Fruit fly (Drosophila melanogaster) whole organism, embryonic: ENCODE measurements around the gene CG43680.

Experiments
- Antp ChIP-seq: fragments of 200-800 bp; sonication (Bioruptor generic); optimal IDR thresholded peaks from 3 replicates; lab custom pipeline; 2016; ENCODE audit warnings: missing biosample characterization, missing genetic modification characterization
- Atf6 ChIP-seq: fragments of 200-800 bp; sonication (Bioruptor generic); IDR thresholded peaks from 2 replicates; pipeline ENCODE4 v1.3.6; 2022; ENCODE audit warnings: missing biosample characterization, missing genetic modification characterization
- B-H2 ChIP-seq: fragments of 200-800 bp; sonication (Bioruptor generic); optimal IDR thresholded peaks from 2 replicates; lab custom pipeline; 2018; ENCODE audit warnings: missing biosample characterization, mild to moderate bottlenecking, missing genetic modification characterization
- CG11560 ChIP-seq: fragments of 200-800 bp; sonication (Bioruptor generic); IDR thresholded peaks from 3 replicates; pipeline ENCODE4 v1.3.6; 2022; ENCODE audit warnings: missing biosample characterization, missing genetic modification characterization
- CG13296 ChIP-seq: fragments of 200-800 bp; sonication (Bioruptor generic); optimal IDR thresholded peaks from 3 replicates; lab custom pipeline; 2018; ENCODE audit warnings: missing biosample characterization, mild to moderate bottlenecking, missing genetic modification characterization
- CG13775 ChIP-seq: fragments of 200-800 bp; sonication (Bioruptor generic); optimal IDR thresholded peaks from 3 replicates; lab custom pipeline; 2017; ENCODE audit warnings: missing biosample characterization, mild to moderate bottlenecking, missing genetic modification characterization
- CG15011 ChIP-seq: fragments of 200-800 bp; sonication (Bioruptor generic); optimal IDR thresholded peaks from 3 replicates; lab custom pipeline; 2018; ENCODE audit warnings: missing biosample characterization, mild to moderate bottlenecking, missing genetic modification characterization
- CG16779 ChIP-seq: fragments of 200-800 bp; sonication (Bioruptor generic); IDR thresholded peaks from 2 replicates; pipeline ENCODE4 v1.3.6; 2022; ENCODE audit warnings: missing biosample characterization, missing genetic modification characterization
- CG17361 ChIP-seq: fragments of 200-800 bp; sonication (Bioruptor generic); IDR thresholded peaks from 3 replicates; pipeline ENCODE4 v1.3.6; 2022; ENCODE audit warnings: missing biosample characterization, missing genetic modification characterization
- CG17802 ChIP-seq: fragments of 200-800 bp; sonication (Bioruptor generic); optimal IDR thresholded peaks from 2 replicates; lab custom pipeline; 2018; ENCODE audit warnings: missing biosample characterization, mild to moderate bottlenecking, missing genetic modification characterization, moderate library complexity
- CG1792 ChIP-seq: fragments of 200-800 bp; sonication (Bioruptor generic); optimal IDR thresholded peaks from 2 replicates; lab custom pipeline; 2016; ENCODE audit warnings: missing biosample characterization, missing genetic modification characterization
- CG18476 ChIP-seq: fragments of 200-800 bp; sonication (Bioruptor generic); optimal IDR thresholded peaks from 2 replicates; lab custom pipeline; 2016; ENCODE audit warnings: missing biosample characterization, mild to moderate bottlenecking, missing genetic modification characterization
- CG2129 ChIP-seq: fragments of 200-800 bp; sonication (Bioruptor generic); IDR thresholded peaks from 2 replicates; pipeline ENCODE4 v1.3.6; 2022; ENCODE audit warnings: missing biosample characterization, missing genetic modification characterization; ENCODE audit not compliant: partially characterized antibody
- CG2202 ChIP-seq: fragments of 200-800 bp; sonication (Bioruptor generic); optimal IDR thresholded peaks from 2 replicates; lab custom pipeline; 2018; ENCODE audit warnings: missing biosample characterization, mild to moderate bottlenecking, missing genetic modification characterization
- CG30431 ChIP-seq: fragments of 200-800 bp; sonication (Bioruptor generic); optimal IDR thresholded peaks from 2 replicates; lab custom pipeline; 2017; ENCODE audit warnings: missing biosample characterization, missing genetic modification characterization
- CG31224 ChIP-seq: fragments of 200-800 bp; sonication (Bioruptor generic); IDR thresholded peaks from 2 replicates; pipeline ENCODE4 v1.3.6; 2022; ENCODE audit warnings: missing biosample characterization, missing genetic modification characterization
- CG31365 ChIP-seq: fragments of 200-800 bp; sonication (Bioruptor generic); optimal IDR thresholded peaks from 2 replicates; lab custom pipeline; 2018; ENCODE audit warnings: missing biosample characterization, mild to moderate bottlenecking, missing genetic modification characterization
- CG4707 ChIP-seq: fragments of 200-800 bp; sonication (Bioruptor generic); optimal IDR thresholded peaks from 2 replicates; lab custom pipeline; 2018; ENCODE audit warnings: missing biosample characterization, mild to moderate bottlenecking, missing genetic modification characterization, moderate library complexity
- CG6654 ChIP-seq: fragments of 200-800 bp; sonication (Bioruptor generic); optimal IDR thresholded peaks from 2 replicates; lab custom pipeline; 2017; ENCODE audit warnings: missing biosample characterization, mild to moderate bottlenecking, missing genetic modification characterization
- CG6683 ChIP-seq: fragments of 200-800 bp; sonication (Bioruptor generic); optimal IDR thresholded peaks from 2 replicates; lab custom pipeline; 2017; ENCODE audit warnings: missing biosample characterization, mild to moderate bottlenecking, missing genetic modification characterization, missing genetic modification reagents
- CG6689 ChIP-seq: fragments of 200-800 bp; sonication (Bioruptor generic); IDR thresholded peaks from 2 replicates; pipeline ENCODE4 v1.3.6; 2022; ENCODE audit warnings: missing biosample characterization, missing genetic modification characterization
- CG6854 ChIP-seq: fragments of 200-800 bp; sonication (Bioruptor generic); optimal IDR thresholded peaks from 3 replicates; lab custom pipeline; 2017; ENCODE audit warnings: missing biosample characterization, mild to moderate bottlenecking, missing genetic modification characterization
- CG9797 ChIP-seq: fragments of 200-800 bp; sonication (Bioruptor generic); optimal IDR thresholded peaks from 3 replicates; lab custom pipeline; 2018; ENCODE audit warnings: missing biosample characterization, mild to moderate bottlenecking, missing genetic modification characterization
- Fer2 ChIP-seq: fragments of 200-800 bp; sonication (Bioruptor generic); optimal IDR thresholded peaks from 2 replicates; lab custom pipeline; 2018; ENCODE audit warnings: missing biosample characterization, mild to moderate bottlenecking, missing genetic modification characterization, moderate library complexity
- HLH4C ChIP-seq: fragments of 200-800 bp; sonication (Bioruptor generic); IDR thresholded peaks from 3 replicates; pipeline ENCODE4 v1.3.6; 2022; ENCODE audit warnings: missing biosample characterization, missing genetic modification characterization; ENCODE audit not compliant: partially characterized antibody
- HLH54F ChIP-seq: fragments of 200-800 bp; sonication (Bioruptor generic); optimal IDR thresholded peaks from 3 replicates; lab custom pipeline; 2016; ENCODE audit warnings: missing biosample characterization, missing genetic modification characterization
- HLHmδ ChIP-seq: fragments of 200-800 bp; sonication (Bioruptor generic); optimal IDR thresholded peaks from 2 replicates; lab custom pipeline; 2018; ENCODE audit warnings: missing biosample characterization, mild to moderate bottlenecking, missing genetic modification characterization, moderate library complexity
- Hr3 ChIP-seq: fragments of 200-800 bp; sonication (Bioruptor generic); optimal IDR thresholded peaks from 3 replicates; lab custom pipeline; 2016; ENCODE audit warnings: missing biosample characterization, missing genetic modification characterization
- Hr51 ChIP-seq, 2 experiments: fragments of 200-800 bp; sonication (Bioruptor generic); optimal IDR thresholded peaks; 2 replicates in 1 of 2; 3 replicates in 1 of 2; lab custom pipeline; 2016 to 2018; ENCODE audit warnings: missing biosample characterization in 2 of 2, missing genetic modification characterization in 2 of 2, mild to moderate bottlenecking in 1 of 2, moderate library complexity in 1 of 2
- MBD-R2 ChIP-seq: fragments of 200-800 bp; sonication (Bioruptor generic); IDR thresholded peaks from 2 replicates; pipeline ENCODE4 v1.3.6; 2022; ENCODE audit warnings: missing biosample characterization, missing genetic modification characterization
- MESR4 ChIP-seq: fragments of 200-800 bp; sonication (Bioruptor generic); optimal IDR thresholded peaks from 2 replicates; lab custom pipeline; 2018; ENCODE audit warnings: missing biosample characterization, mild to moderate bottlenecking, missing genetic modification characterization, moderate library complexity
- NFAT ChIP-seq: fragments of 200-800 bp; sonication (Bioruptor generic); IDR thresholded peaks from 2 replicates; pipeline ENCODE4 v1.3.6; 2022; ENCODE audit warnings: missing biosample characterization, missing genetic modification characterization
- Poxn ChIP-seq: fragments of 200-800 bp; sonication (Bioruptor generic); IDR thresholded peaks from 2 replicates; pipeline ENCODE4 v1.3.6; 2022; ENCODE audit warnings: missing biosample characterization, missing genetic modification characterization
- az2 ChIP-seq: fragments of 200-800 bp; sonication (Bioruptor generic); optimal IDR thresholded peaks from 3 replicates; lab custom pipeline; 2016; ENCODE audit warnings: missing biosample characterization, missing genetic modification characterization
- cas ChIP-seq: fragments of 200-800 bp; sonication (Bioruptor generic); IDR thresholded peaks from 2 replicates; pipeline ENCODE4 v1.3.6; 2022; ENCODE audit warnings: missing biosample characterization, missing genetic modification characterization
- dan ChIP-seq: fragments of 200-800 bp; sonication (Bioruptor generic); IDR thresholded peaks from 2 replicates; pipeline ENCODE4 v1.3.6; 2022; ENCODE audit warnings: missing biosample characterization, missing genetic modification characterization
- gro ChIP-seq: fragments of 200-800 bp; sonication (Bioruptor generic); optimal IDR thresholded peaks from 2 replicates; lab custom pipeline; 2016; ENCODE audit warnings: missing biosample characterization, missing genetic modification characterization
- h ChIP-seq: fragments of >200 bp; optimal IDR thresholded peaks from 2 replicates; lab custom pipeline; 2017
- kay ChIP-seq: fragments of 200-800 bp; sonication (Bioruptor generic); optimal IDR thresholded peaks from 2 replicates; lab custom pipeline; 2016; ENCODE audit warnings: missing biosample characterization, missing genetic modification characterization
- kni ChIP-seq: fragments of 200-800 bp; sonication (Bioruptor generic); optimal IDR thresholded peaks from 3 replicates; lab custom pipeline; 2017; ENCODE audit warnings: mild to moderate bottlenecking, missing biosample characterization, missing genetic modification reagents, missing genetic modification characterization
- lilli ChIP-seq: fragments of 200-800 bp; sonication (Bioruptor generic); optimal IDR thresholded peaks from 3 replicates; lab custom pipeline; 2016; ENCODE audit warnings: missing biosample characterization, missing genetic modification characterization
- mirr ChIP-seq: fragments of 200-800 bp; sonication (Bioruptor generic); optimal IDR thresholded peaks from 3 replicates; lab custom pipeline; 2018; ENCODE audit warnings: missing biosample characterization, mild to moderate bottlenecking, missing genetic modification characterization
- peb ChIP-seq: fragments of 200-800 bp; sonication (Bioruptor generic); IDR thresholded peaks from 2 replicates; pipeline ENCODE4 v1.3.6; 2022; ENCODE audit warnings: missing biosample characterization, missing genetic modification characterization
- pita ChIP-seq: fragments of 200-800 bp; sonication (Bioruptor generic); optimal IDR thresholded peaks from 2 replicates; lab custom pipeline; 2017; ENCODE audit warnings: missing biosample characterization, mild to moderate bottlenecking, missing genetic modification characterization
- ranshi ChIP-seq: fragments of 200-800 bp; sonication (Bioruptor generic); IDR thresholded peaks from 2 replicates; pipeline ENCODE4 v1.3.6; 2022; ENCODE audit warnings: missing biosample characterization, missing genetic modification characterization
- sd ChIP-seq: fragments of 200-800 bp; sonication (Bioruptor generic); optimal IDR thresholded peaks from 3 replicates; lab custom pipeline; 2018; ENCODE audit warnings: missing biosample characterization, mild to moderate bottlenecking, missing genetic modification characterization, moderate library complexity
- sob ChIP-seq: fragments of 200-800 bp; sonication (Bioruptor generic); IDR thresholded peaks from 2 replicates; pipeline ENCODE4 v1.3.6; 2022; ENCODE audit warnings: missing biosample characterization, missing genetic modification characterization
- sug ChIP-seq: fragments of 200-800 bp; optimal IDR thresholded peaks from 2 replicates; lab custom pipeline; 2019; ENCODE audit warnings: missing biosample characterization, mild to moderate bottlenecking, missing genetic modification characterization, moderate library complexity
- tll ChIP-seq, 2 experiments: fragments of 200-800 bp in 1 of 2; fragments of >200 bp in 1 of 2; sonication (Bioruptor generic) in 1 of 2; optimal IDR thresholded peaks; 2 replicates each; lab custom pipeline; 2017 to 2019; ENCODE audit warnings: missing biosample characterization in 2 of 2, missing genetic modification characterization in 2 of 2, mild to moderate bottlenecking in 1 of 2, moderate library complexity in 1 of 2
- vfl ChIP-seq: fragments of 200-800 bp; sonication (Bioruptor generic); optimal IDR thresholded peaks from 2 replicates; lab custom pipeline; 2016; ENCODE audit warnings: missing biosample characterization, missing genetic modification characterization

CG43680 gene

dm6 chr3L:15013957-15014692 lies 39.0 kb downstream of the CG43680 start, which contains the start of gene Reck (continued):
- TF ChIP-seq sug (peak; percentile 45), CG2129 (GFP tag; lab: Robert Waterston, UW) (no peak), Poxn (GFP tag; lab: Robert Waterston, UW) (no peak), CG31224 (GFP tag; lab: Robert Waterston, UW) (peak; percentile 55), CG18476 (GFP tag; lab: Kevin White, UChicago) (peak; percentile 88), kay (GFP tag; lab: Kevin White, UChicago) (peak; percentile 14), HLHmδ (GFP tag; lab: Kevin White, UChicago) (peak; percentile 10), pita (GFP tag; lab: Kevin White, UChicago) (peak; percentile 67), mirr (GFP tag; lab: Kevin White, UChicago) (no peak), dan (GFP tag; lab: Robert Waterston, UW) (no peak), cas (peak; percentile 60; the same call in 1 of the 2 replicates), Hr51 (GFP tag; optimal IDR thresholded peaks at IDR 0.05; lab: Kevin White, UChicago) (peak; percentile 48 to 90), Atf6 (GFP tag; lab: Robert Waterston, UW) (peak; percentile 80; the same call in 1 of the 2 replicates), MESR4 (GFP tag; lab: Kevin White, UChicago) (peak; percentile 1), sob (GFP tag; lab: Robert Waterston, UW) (peak; percentile 64), az2 (peak; percentile 89), CG30431 (GFP tag; lab: Kevin White, UChicago) (peak; percentile 71), MBD-R2 (GFP tag; lab: Robert Waterston, UW) (no peak; the same call in 1 of the 2 replicates), CG6683 (GFP tag; lab: Kevin White, UChicago) (peak; percentile 65), peb (GFP tag; lab: Robert Waterston, UW) (no peak), Hr3 (GFP tag; lab: Kevin White, UChicago) (peak; percentile 80), HLH4C (GFP tag; lab: Robert Waterston, UW) (no peak), Antp (no peak), CG6854 (GFP tag; lab: Kevin White, UChicago) (peak; percentile 75), HLH54F (GFP tag; lab: Kevin White, UChicago) (peak; percentile 7), CG17802 (tag; lab: Kevin White, UChicago) (peak; percentile 50), Fer2 (tag; lab: Kevin White, UChicago) (peak; percentile 54), kni (no peak), lilli (GFP tag; lab: Kevin White, UChicago) (peak; percentile 71), CG6689 (GFP tag; lab: Robert Waterston, UW) (no peak), vfl (GFP tag; lab: Kevin White, UChicago) (no peak), B-H2 (GFP tag; lab: Kevin White, UChicago) (no peak), CG17361 (peak; percentile 77), CG1792 (peak; percentile 3), sd (tag; lab: Kevin White, UChicago) (peak; percentile 3), CG11560 (no peak), CG13775 (GFP tag; lab: Kevin White, UChicago) (peak; percentile 79), CG16779 (GFP tag; lab: Robert Waterston, UW) (0 out of 2 replicates have a peak, but pooled peaks have one; percentile 11), CG31365 (peak; percentile 98), CG2202 (tag; lab: Kevin White, UChicago) (peak; percentile 71), h (lab: Kevin White, UChicago) (no peak), tll (GFP tag; optimal IDR thresholded peaks at IDR 0.05; lab: Kevin White, UChicago) (no peak), CG6654 (GFP tag; lab: Kevin White, UChicago) (peak; percentile 15), NFAT (peak; percentile 63; the same call in 1 of the 2 replicates), gro (GFP tag; lab: Kevin White, UChicago) (no peak), ranshi (GFP tag; lab: Robert Waterston, UW) (peak; percentile 83), CG4707 (GFP tag; lab: Kevin White, UChicago) (peak; percentile 56), CG13296 (GFP tag; lab: Kevin White, UChicago) (peak; percentile 82), CG15011 (GFP tag; lab: Kevin White, UChicago) (no peak), CG9797 (peak; percentile 26)
